Worm (Caenorhabditis elegans) whole organism, L4 larva: ENCODE data around the gene exc-14.

Experiments
- F44E2.7 ChIP-seq: fragments of 200-800 bp; sonication (Bioruptor generic); IDR thresholded peaks from 2 replicates; pipeline ENCODE4 v2.1.2; 2022; ENCODE audit warnings: missing genetic modification characterization, missing compliant biosample characterization
- T20F7.1 ChIP-seq: fragments of 200-800 bp; sonication (Bioruptor generic); optimal IDR thresholded peaks from 2 replicates; lab custom pipeline; 2018; ENCODE audit warnings: mild to moderate bottlenecking, missing genetic modification characterization, missing compliant biosample characterization
- T26A8.4 ChIP-seq: fragments of 200-800 bp; sonication (Bioruptor generic); IDR thresholded peaks from 2 replicates; pipeline ENCODE4 v1.3.6; 2022; ENCODE audit warnings: missing genetic modification characterization, missing compliant biosample characterization
- Y5F2A.4 ChIP-seq: fragments of 200-800 bp; sonication (Bioruptor generic); optimal IDR thresholded peaks from 2 replicates; lab custom pipeline; 2018; ENCODE audit warnings: mild to moderate bottlenecking, missing genetic modification characterization, missing compliant biosample characterization
- Y75B8A.6 ChIP-seq: fragments of 200-800 bp; sonication (Bioruptor generic); IDR thresholded peaks from 2 replicates; pipeline ENCODE4 v1.3.6; 2022; ENCODE audit warnings: missing genetic modification reagents, missing genetic modification characterization, missing compliant biosample characterization
- aly-2 ChIP-seq: sonication (generic microtip); optimal IDR thresholded peaks from 2 replicates; lab custom pipeline; 2018; ENCODE audit warnings: missing biosample characterization, missing genetic modification characterization
- ama-1 ChIP-seq: fragments of 150-350 bp; optimal IDR thresholded peaks from 2 replicates; lab custom pipeline; 2014; ENCODE audit warnings: inconsistent platforms, mixed read lengths
- ceh-28 ChIP-seq: fragments of 150-350 bp; optimal IDR thresholded peaks from 2 replicates; lab custom pipeline; 2014; ENCODE audit warnings: missing biosample characterization, missing genetic modification reagents, missing genetic modification characterization
- ceh-44 ChIP-seq: fragments of 200-800 bp; sonication (Bioruptor generic); IDR thresholded peaks from 2 replicates; pipeline ENCODE4 v1.3.6; 2022; ENCODE audit warnings: missing genetic modification reagents, missing genetic modification characterization, missing compliant biosample characterization
- ceh-62 ChIP-seq: sonication (generic microtip); optimal IDR thresholded peaks from 2 replicates; lab custom pipeline; 2017; ENCODE audit warnings: missing biosample characterization, missing genetic modification characterization
- cey-2 ChIP-seq: sonication (generic microtip); optimal IDR thresholded peaks from 3 replicates; lab custom pipeline; 2017; ENCODE audit warnings: missing genetic modification characterization, mild to moderate bottlenecking, missing compliant biosample characterization, antibody characterized with exemption, borderline replicate concordance; ENCODE audit not compliant: insufficient read depth
- daf-16 ChIP-seq, 3 experiments: sonication (generic microtip); optimal IDR thresholded peaks; 2 replicates each; lab custom pipeline; 2016 to 2017; ENCODE audit warnings: missing genetic modification characterization in 3 of 3, missing genetic modification reagents in 3 of 3, mild to moderate bottlenecking in 2 of 3, missing compliant biosample characterization in 2 of 3, missing biosample characterization in 1 of 3, moderate library complexity in 1 of 3
- daf-19 ChIP-seq: fragments of 200-800 bp; sonication (Bioruptor generic); conservative IDR thresholded peaks from 2 replicates; pipeline ENCODE4 v1.3.6; 2022; ENCODE audit warnings: missing genetic modification characterization, missing compliant biosample characterization
- dmd-6 ChIP-seq: fragments of 200-800 bp; sonication (Bioruptor generic); IDR thresholded peaks from 2 replicates; pipeline ENCODE4 v1.3.6; 2022; ENCODE audit warnings: missing genetic modification reagents, missing genetic modification characterization, missing compliant biosample characterization
- dve-1 ChIP-seq: sonication (generic microtip); optimal IDR thresholded peaks from 2 replicates; lab custom pipeline; 2017; ENCODE audit warnings: antibody characterized with exemption, mild to moderate bottlenecking, missing genetic modification characterization, missing compliant biosample characterization; ENCODE audit not compliant: insufficient read depth
- fos-1 ChIP-seq: fragments of 150-350 bp; optimal IDR thresholded peaks from 2 replicates; lab custom pipeline; 2014; ENCODE audit warnings: missing biosample characterization, missing genetic modification characterization
- hlh-11 ChIP-seq: fragments of 200-800 bp; sonication (Bioruptor generic); optimal IDR thresholded peaks from 2 replicates; lab custom pipeline; 2018; ENCODE audit warnings: mild to moderate bottlenecking, missing genetic modification characterization, missing compliant biosample characterization
- hmg-1.1 ChIP-seq: fragments of 200-800 bp; sonication (Bioruptor generic); IDR thresholded peaks from 2 replicates; pipeline ENCODE4 v1.3.6; 2022; ENCODE audit warnings: missing genetic modification reagents, missing genetic modification characterization, missing compliant biosample characterization
- lim-7 ChIP-seq: fragments of 200-800 bp; sonication (Bioruptor generic); IDR thresholded peaks from 2 replicates; pipeline ENCODE4 v1.3.6; 2022; ENCODE audit warnings: missing genetic modification characterization, missing compliant biosample characterization
- lin-38 ChIP-seq: fragments of 200-800 bp; sonication (Bioruptor generic); IDR thresholded peaks from 2 replicates; pipeline ENCODE4 v1.3.6; 2022; ENCODE audit warnings: missing genetic modification reagents, missing genetic modification characterization, missing compliant biosample characterization
- lsy-2 ChIP-seq, 2 experiments: fragments of 150-350 bp in 1 of 2; sonication (generic microtip) in 1 of 2; optimal IDR thresholded peaks; 2 replicates each; lab custom pipeline; 2014 to 2017; ENCODE audit warnings: missing biosample characterization in 2 of 2, missing genetic modification characterization in 2 of 2
- mdl-1 ChIP-seq, 2 experiments: fragments of 150-350 bp in 1 of 2; sonication (generic microtip) in 1 of 2; optimal IDR thresholded peaks; 2 replicates each; lab custom pipeline; 2014 to 2017; ENCODE audit warnings: missing biosample characterization in 2 of 2, missing genetic modification characterization in 2 of 2
- mep-1 ChIP-seq: fragments of 150-350 bp; sonication (generic microtip); optimal IDR thresholded peaks from 3 replicates; lab custom pipeline; 2014; ENCODE audit warnings: missing biosample characterization, missing genetic modification characterization
- mxl-2 ChIP-seq: fragments of 200-800 bp; sonication (Bioruptor generic); conservative IDR thresholded peaks from 2 replicates; pipeline ENCODE4 v1.3.6; 2022; ENCODE audit warnings: missing genetic modification reagents, missing genetic modification characterization, missing compliant biosample characterization
- mxl-3 ChIP-seq: fragments of 200-800 bp; sonication (Bioruptor generic); optimal IDR thresholded peaks from 2 replicates; lab custom pipeline; 2018; ENCODE audit warnings: mild to moderate bottlenecking, missing genetic modification characterization, missing compliant biosample characterization
- nhr-102 ChIP-seq: sonication (generic microtip); optimal IDR thresholded peaks from 2 replicates; lab custom pipeline; 2016; ENCODE audit warnings: mild to moderate bottlenecking, missing genetic modification characterization, moderate library complexity, missing compliant biosample characterization
- nhr-11 ChIP-seq: fragments of 150-350 bp; optimal IDR thresholded peaks from 2 replicates; lab custom pipeline; 2014; ENCODE audit warnings: missing biosample characterization, missing genetic modification characterization
- nhr-28 ChIP-seq: fragments of 150-350 bp; optimal IDR thresholded peaks from 2 replicates; lab custom pipeline; 2014; ENCODE audit warnings: missing biosample characterization, missing genetic modification characterization
- nhr-77 ChIP-seq: fragments of 150-350 bp; optimal IDR thresholded peaks from 2 replicates; lab custom pipeline; 2014; ENCODE audit warnings: missing biosample characterization, missing genetic modification characterization
- php-3 ChIP-seq: fragments of 200-800 bp; sonication (Bioruptor generic); IDR thresholded peaks from 2 replicates; pipeline ENCODE4 v1.3.6; 2022; ENCODE audit warnings: missing genetic modification reagents, missing genetic modification characterization, missing compliant biosample characterization
- pqm-1 ChIP-seq: sonication (generic microtip); optimal IDR thresholded peaks from 2 replicates; lab custom pipeline; 2017; ENCODE audit warnings: missing biosample characterization, missing genetic modification characterization
- set-16 ChIP-seq: fragments of 200-800 bp; sonication (Bioruptor generic); IDR thresholded peaks from 2 replicates; pipeline ENCODE4 v1.3.6; 2022; ENCODE audit warnings: missing genetic modification reagents, missing genetic modification characterization, missing compliant biosample characterization
- snpc-4 ChIP-seq: fragments of 150-350 bp; optimal IDR thresholded peaks from 2 replicates; lab custom pipeline; 2014; ENCODE audit warnings: missing biosample characterization, missing genetic modification characterization
- spr-3 ChIP-seq: fragments of 200-800 bp; sonication (Bioruptor generic); optimal IDR thresholded peaks from 2 replicates; lab custom pipeline; 2018; ENCODE audit warnings: mild to moderate bottlenecking, missing genetic modification characterization, missing compliant biosample characterization
- unc-130 ChIP-seq: sonication (generic microtip); optimal IDR thresholded peaks from 2 replicates; lab custom pipeline; 2016; ENCODE audit warnings: missing genetic modification reagents, missing genetic modification characterization, missing compliant biosample characterization
- vab-7 ChIP-seq: fragments of 200-800 bp; sonication (Bioruptor generic); IDR thresholded peaks from 2 replicates; pipeline ENCODE4 v1.3.6; 2022; ENCODE audit warnings: missing genetic modification reagents, missing genetic modification characterization, missing compliant biosample characterization
- zfp-2 ChIP-seq: sonication (generic microtip); optimal IDR thresholded peaks from 2 replicates; lab custom pipeline; 2016; ENCODE audit warnings: mild to moderate bottlenecking, missing genetic modification characterization, missing compliant biosample characterization
- ztf-11 ChIP-seq: fragments of 150-350 bp; optimal IDR thresholded peaks from 2 replicates; lab custom pipeline; 2014; ENCODE audit warnings: missing biosample characterization, missing genetic modification characterization
- ztf-7 ChIP-seq: fragments of 150-350 bp; optimal IDR thresholded peaks from 2 replicates; lab custom pipeline; 2014; ENCODE audit warnings: missing biosample characterization, missing genetic modification characterization

The exc-14 gene

DNA sequence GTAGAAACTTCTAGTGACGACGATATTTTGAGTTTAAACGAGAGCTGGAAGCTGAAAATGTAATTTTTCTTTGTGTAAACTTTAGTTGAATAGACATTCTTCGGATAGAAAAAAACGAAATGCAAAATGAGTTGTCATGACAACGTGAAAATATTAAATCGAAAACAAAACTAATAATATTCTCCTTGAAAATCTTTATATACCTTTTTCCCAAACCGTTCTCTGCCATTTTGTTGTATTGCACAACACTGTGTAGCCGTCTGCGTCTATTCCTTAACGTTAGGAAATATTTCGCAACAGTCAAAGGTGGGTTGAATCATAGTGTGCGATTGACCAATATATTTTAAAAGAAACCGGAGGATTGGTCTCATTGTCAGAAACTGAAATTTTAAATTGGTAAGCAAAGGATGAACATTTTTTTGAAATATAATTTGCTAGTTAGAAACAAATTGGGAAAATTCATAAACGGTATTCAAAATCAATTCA lies 34.9 kb upstream of the exc-14 start, which contains the start of gene Y58A7A.3 (continued):
- TF ChIP-seq nhr-28 (peak; percentile 93), nhr-102 (tag; lab: Kevin White, UChicago) (peak; percentile 31), fos-1 (tag; lab: Kevin White, UChicago) (no peak), pqm-1 (tag; lab: Kevin White, UChicago) (peak; percentile 43), mdl-1 (tag; optimal IDR thresholded peaks at IDR 0.05; lab: Kevin White, UChicago) (peak in 1 of 2 experiments; percentile 67), dmd-6 (GFP tag; lab: Robert Waterston, UW) (peak; percentile 37; the same call in 1 of the 2 replicates), ceh-44 (GFP tag; lab: Robert Waterston, UW) (no peak), hlh-11 (tag; lab: Kevin White, UChicago) (peak; percentile 56)

DNA sequence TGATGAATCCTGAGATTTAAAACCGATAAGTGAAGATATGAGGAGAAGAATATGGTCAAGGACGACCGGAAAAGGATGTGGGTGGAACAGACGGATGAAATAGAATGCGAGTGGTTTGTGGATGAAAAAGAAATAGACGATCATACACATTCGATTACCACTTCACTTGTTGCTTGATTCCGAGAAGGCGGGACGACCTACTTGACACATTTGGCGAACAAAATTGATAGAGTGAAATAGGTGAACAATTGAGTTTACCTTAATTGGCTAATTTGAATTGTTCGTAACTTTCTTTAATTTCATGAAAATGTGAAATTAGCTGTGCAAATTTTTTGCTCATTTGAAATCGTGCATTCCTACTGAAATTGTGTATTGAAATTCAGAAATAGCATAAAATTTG lies 26.1 kb upstream of the exc-14 start, which contains the start of gene Y58A7A.2:
Gene Y58A7A.2, minus strand, starts transcription at position 101 of the 400 bp plus-strand sequence.
- TF ChIP-seq nhr-11 (tag; lab: Kevin White, UChicago) (no peak), ztf-7 (tag; lab: Kevin White, UChicago) (no peak), daf-19 (GFP tag; lab: Robert Waterston, UW) (no peak), ceh-28 (tag; lab: Kevin White, UChicago) (no peak), Y75B8A.6 (GFP tag; lab: Robert Waterston, UW) (no peak), zfp-2 (tag; lab: Kevin White, UChicago) (no peak), mep-1 (tag; lab: Kevin White, UChicago) (no peak), hmg-1.1 (no peak), vab-7 (GFP tag; lab: Robert Waterston, UW) (no peak)

DNA sequence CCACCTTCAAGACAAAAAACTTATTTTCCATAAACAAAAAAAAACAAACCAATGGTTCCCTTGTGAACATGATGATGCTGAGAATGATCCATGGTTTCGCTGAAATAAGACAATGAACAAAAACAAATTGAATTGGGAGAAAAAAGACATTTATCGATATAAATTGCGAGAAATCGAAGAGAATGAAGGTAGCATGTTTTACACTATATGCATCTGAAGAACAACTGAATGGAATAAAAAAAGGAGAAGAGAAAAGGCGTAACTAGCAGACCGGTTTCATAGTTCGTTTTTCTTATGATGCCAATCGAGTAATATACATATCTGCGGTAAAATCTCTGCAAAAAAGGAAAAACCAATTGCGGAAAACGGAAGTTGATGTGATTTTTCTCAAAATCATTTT lies 23.4 kb upstream of the exc-14 start, which contains the start of gene Y58A7A.1:
Gene Y58A7A.1, minus strand, starts transcription at position 101 of the 400 bp plus-strand sequence.
- no peak for TF ChIP-seq Y5F2A.4 (GFP tag; lab: Kevin White, UChicago)
- no peak for TF ChIP-seq F44E2.7
- no peak for TF ChIP-seq ceh-62 (tag; lab: Kevin White, UChicago)
- TF ChIP-seq nhr-77 (tag; lab: Kevin White, UChicago): no peak
- TF ChIP-seq T26A8.4 (GFP tag; lab: Robert Waterston, UW): no peak
- no peak for TF ChIP-seq ztf-11
- TF ChIP-seq mxl-2 (GFP tag; lab: Robert Waterston, UW): no peak
- TF ChIP-seq lim-7 (GFP tag; lab: Robert Waterston, UW): no peak
- TF ChIP-seq set-16: no peak
- TF ChIP-seq lin-38 (GFP tag; lab: Robert Waterston, UW): no peak
- no peak for TF ChIP-seq ama-1 (lab: Kevin White, UChicago)
- no peak for TF ChIP-seq ceh-28 (tag; lab: Kevin White, UChicago)
- TF ChIP-seq spr-3: no peak
- no peak for TF ChIP-seq dmd-6 (GFP tag; lab: Robert Waterston, UW)

DNA sequence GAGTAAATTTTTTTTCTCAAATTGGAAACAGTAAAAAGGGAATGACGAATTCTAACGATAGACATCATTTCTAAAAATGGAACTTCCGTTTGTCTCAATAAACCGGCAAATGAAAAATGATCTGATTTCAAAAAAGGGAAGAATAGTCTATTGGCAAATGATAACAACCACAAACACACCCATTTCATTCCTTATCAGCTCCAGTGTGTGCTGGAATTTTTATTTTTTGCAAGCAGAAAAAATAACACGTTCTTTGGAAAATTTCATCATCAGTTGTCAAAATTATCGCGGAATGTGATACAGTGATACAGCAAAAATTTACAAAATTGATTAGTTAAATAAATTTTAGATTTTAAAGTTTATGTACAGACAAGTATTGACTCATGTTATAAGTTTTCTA lies 21.4 kb upstream of the exc-14 start:
- TF ChIP-seq ama-1 (lab: Kevin White, UChicago): no peak
- TF ChIP-seq mxl-3 (GFP tag; lab: Kevin White, UChicago): no peak
- TF ChIP-seq unc-130 (GFP tag; lab: Kevin White, UChicago): no peak
- no peak for TF ChIP-seq vab-7 (GFP tag; lab: Robert Waterston, UW)
- peak; percentile 41 for TF ChIP-seq T20F7.1
- TF ChIP-seq aly-2: no peak
- TF ChIP-seq Y5F2A.4 (GFP tag; lab: Kevin White, UChicago): no peak
- TF ChIP-seq mdl-1 (tag; optimal IDR thresholded peaks at IDR 0.05; lab: Kevin White, UChicago): peak in 1 of 2 experiments; percentile 28
- TF ChIP-seq hlh-11 (tag; lab: Kevin White, UChicago): peak; percentile 43
- peak; percentile 89 for TF ChIP-seq pqm-1 (tag; lab: Kevin White, UChicago)
- TF ChIP-seq daf-16 (GFP tag; optimal IDR thresholded peaks at IDR 0.05; lab: Kevin White, UChicago): no peak
- TF ChIP-seq daf-16 (tag; optimal IDR thresholded peaks at IDR 0.05; lab: Kevin White, UChicago): peak; percentile 72
- TF ChIP-seq lim-7 (GFP tag; lab: Robert Waterston, UW): no peak
- peak; percentile 57 for TF ChIP-seq dmd-6 (GFP tag; lab: Robert Waterston, UW)
- peak in 1 of 2 experiments; percentile 26 for TF ChIP-seq lsy-2 (tag; optimal IDR thresholded peaks at IDR 0.05; lab: Kevin White, UChicago)
- peak; percentile 84 for TF ChIP-seq nhr-28
- TF ChIP-seq spr-3: no peak
- peak; percentile 57; the same call in 1 of the 2 replicates for TF ChIP-seq php-3
- peak; percentile 70 for TF ChIP-seq dve-1
- no peak for TF ChIP-seq snpc-4 (tag; lab: Kevin White, UChicago)
- TF ChIP-seq cey-2 (tag; lab: Kevin White, UChicago): no peak
- TF ChIP-seq nhr-77 (tag; lab: Kevin White, UChicago): peak; percentile 47
